Worm (Caenorhabditis elegans): ENCODE results near the gene Y59E9AL.36.
A peak's percentile ranks its signal among the peaks of the same experiment; 100 is the strongest.

Y59E9AL.36 gene

DNA sequence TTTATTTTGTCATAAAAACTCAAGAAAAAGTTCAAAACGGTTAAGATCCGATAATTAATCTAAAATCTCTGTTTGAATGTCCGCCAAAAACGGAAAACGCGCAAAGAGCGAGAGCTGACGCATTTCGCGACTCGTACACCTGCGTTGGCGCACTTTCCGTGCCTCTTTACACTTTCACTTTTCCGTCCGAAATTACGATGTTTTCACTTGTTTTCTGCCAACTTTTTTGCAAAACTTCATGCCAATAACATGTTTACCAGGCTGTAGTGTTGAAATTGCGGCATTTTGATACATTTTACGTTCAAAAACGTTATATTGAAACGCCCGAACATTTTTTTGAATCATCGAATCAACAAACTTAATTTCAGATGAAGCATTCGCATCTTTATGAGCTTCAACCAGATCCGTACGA is 25.5 kb downstream of the Y59E9AL.36 start, which contains the start of gene W03F8.4:
W03F8.4 (plus strand) TSS at position 369 of the 412 bp plus-strand sequence.
- TF ChIP-seq mab-5 (tag; optimal IDR thresholded peaks at IDR 0.05) = peak; percentile 4
- no peak for TF ChIP-seq snpc-4 (tag; optimal IDR thresholded peaks at IDR 0.05)
- peak; percentile 91 for TF ChIP-seq pha-4 (tag; optimal IDR thresholded peaks at IDR 0.05)
- TF ChIP-seq unc-62 (GFP tag; optimal IDR thresholded peaks at IDR 0.05) = peak; percentile 51
- TF ChIP-seq nhr-76 (tag; optimal IDR thresholded peaks at IDR 0.05) = no peak
- peak; percentile 93 for TF ChIP-seq mep-1 (tag; optimal IDR thresholded peaks at IDR 0.05)
- TF ChIP-seq ceh-39 (tag; optimal IDR thresholded peaks at IDR 0.05) = peak; percentile 64
- peak; percentile 46 for TF ChIP-seq ham-2 (GFP tag; optimal IDR thresholded peaks at IDR 0.05)
- TF ChIP-seq sem-2 (GFP tag; optimal IDR thresholded peaks at IDR 0.05) = peak; percentile 45
- no peak for TF ChIP-seq nhr-28 (tag; optimal IDR thresholded peaks at IDR 0.05)
- TF ChIP-seq nhr-237 (tag; optimal IDR thresholded peaks at IDR 0.05) = peak; percentile 87
- TF ChIP-seq drap-1 (GFP tag; optimal IDR thresholded peaks at IDR 0.05) = peak; percentile 75
- TF ChIP-seq ceh-43 (GFP tag; optimal IDR thresholded peaks at IDR 0.05) = peak; percentile 45
- peak; percentile 62 for TF ChIP-seq ces-1 (GFP tag; optimal IDR thresholded peaks at IDR 0.05)
- no peak for TF ChIP-seq flh-1 (GFP tag; optimal IDR thresholded peaks at IDR 0.05)
- peak; percentile 12 for TF ChIP-seq unc-39 (tag; optimal IDR thresholded peaks at IDR 0.05)
- TF ChIP-seq bed-3 (GFP tag; optimal IDR thresholded peaks at IDR 0.05) = peak; percentile 24
- no peak for TF ChIP-seq zip-8 (tag; optimal IDR thresholded peaks at IDR 0.05)
- TF ChIP-seq tbx-8 (GFP tag; optimal IDR thresholded peaks at IDR 0.05) = peak; percentile 68
- TF ChIP-seq nhr-12 (tag; optimal IDR thresholded peaks at IDR 0.05) = no peak
- no peak for TF ChIP-seq elt-3 (tag; optimal IDR thresholded peaks at IDR 0.05)
- TF ChIP-seq cnd-1 (tag; optimal IDR thresholded peaks at IDR 0.05) = peak; percentile 50
- no peak for TF ChIP-seq lin-32 (GFP tag; optimal IDR thresholded peaks at IDR 0.05)
- TF ChIP-seq ztf-11 (tag; optimal IDR thresholded peaks at IDR 0.05) = peak; percentile 13
- no peak for TF ChIP-seq elt-1 (tag; optimal IDR thresholded peaks at IDR 0.05; ENCODE audit: borderline replicate concordance, insufficient read depth)
- peak; percentile 87 for TF ChIP-seq unc-120 (tag; optimal IDR thresholded peaks at IDR 0.05; ENCODE audit: poor library complexity, severe bottlenecking)
- TF ChIP-seq blmp-1 (tag; optimal IDR thresholded peaks at IDR 0.05) = peak; percentile 96
- peak; percentile 79 for TF ChIP-seq sptf-1 (tag; optimal IDR thresholded peaks at IDR 0.05)
- peak; percentile 94 for TF ChIP-seq lin-13 (tag; optimal IDR thresholded peaks at IDR 0.05)
- peak; percentile 61 for TF ChIP-seq M03D4.4 (tag; optimal IDR thresholded peaks at IDR 0.05)
- peak; percentile 28 for TF ChIP-seq hlh-1 (tag; optimal IDR thresholded peaks at IDR 0.05)
- peak; percentile 68 for TF ChIP-seq mls-2 (tag; optimal IDR thresholded peaks at IDR 0.05)
- TF ChIP-seq lsy-2 (tag; optimal IDR thresholded peaks at IDR 0.05) = peak; percentile 86
- TF ChIP-seq ceh-83 (GFP tag; optimal IDR thresholded peaks at IDR 0.05) = peak; percentile 89
- TF ChIP-seq nhr-2 (tag; optimal IDR thresholded peaks at IDR 0.05) = no peak

- TF ChIP-seq ceh-43 (GFP tag; optimal IDR thresholded peaks at IDR 0.05) (no peak), lin-32 (GFP tag; optimal IDR thresholded peaks at IDR 0.05) (no peak), drap-1 (GFP tag; optimal IDR thresholded peaks at IDR 0.05) (no peak), sem-2 (GFP tag; optimal IDR thresholded peaks at IDR 0.05) (no peak), lsy-2 (tag; optimal IDR thresholded peaks at IDR 0.05) (no peak), hlh-1 (tag; optimal IDR thresholded peaks at IDR 0.05) (no peak), pha-4 (tag; optimal IDR thresholded peaks at IDR 0.05) (no peak), mep-1 (tag; optimal IDR thresholded peaks at IDR 0.05) (no peak), ceh-83 (GFP tag; optimal IDR thresholded peaks at IDR 0.05) (no peak), mls-2 (tag; optimal IDR thresholded peaks at IDR 0.05) (no peak), unc-39 (tag; optimal IDR thresholded peaks at IDR 0.05) (no peak), nhr-28 (tag; optimal IDR thresholded peaks at IDR 0.05) (no peak)
Measured at ce11 chrIV:5173032-5173431, 36.2 kb downstream of the Y59E9AL.36 start, which contains the start of gene lam-1. Gene lam-1, plus strand, starts transcription at chrIV:5173332.

DNA sequence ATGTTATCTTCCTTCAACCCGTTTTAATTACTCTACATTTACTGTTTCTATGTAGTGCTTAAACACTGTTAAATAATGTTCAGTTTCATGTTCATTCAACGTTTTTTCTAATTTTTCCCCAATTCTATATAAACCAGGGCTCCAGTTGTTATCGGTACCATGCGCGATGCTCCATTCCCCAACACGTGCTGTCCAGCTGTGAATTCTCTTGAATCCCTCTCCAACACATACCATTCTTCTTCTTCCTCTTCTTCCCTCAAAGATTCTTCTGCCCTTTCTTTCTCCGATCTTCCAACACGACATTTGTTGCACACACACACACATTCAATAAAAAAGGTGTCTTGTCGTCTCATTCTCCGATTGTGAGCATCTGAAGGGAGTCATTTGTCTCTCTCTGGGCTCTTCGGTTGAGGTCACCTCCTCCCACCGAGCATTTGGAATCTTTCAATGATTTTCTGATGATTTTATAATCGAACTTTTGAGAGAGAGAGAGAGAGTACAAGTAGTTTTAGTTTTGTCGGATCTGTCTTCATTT is 37.2 kb downstream of the Y59E9AL.36 start:
- TF ChIP-seq sptf-1 (tag; optimal IDR thresholded peaks at IDR 0.05) = no peak
- TF ChIP-seq unc-120 (tag; optimal IDR thresholded peaks at IDR 0.05; ENCODE audit: poor library complexity, severe bottlenecking) = peak; percentile 40
- no peak for TF ChIP-seq lsy-2 (tag; optimal IDR thresholded peaks at IDR 0.05)
- TF ChIP-seq ces-1 (GFP tag; optimal IDR thresholded peaks at IDR 0.05) = no peak
- TF ChIP-seq drap-1 (GFP tag; optimal IDR thresholded peaks at IDR 0.05) = no peak
- TF ChIP-seq elt-3 (tag; optimal IDR thresholded peaks at IDR 0.05) = no peak
- no peak for TF ChIP-seq ceh-43 (GFP tag; optimal IDR thresholded peaks at IDR 0.05)
- peak; percentile 93 for TF ChIP-seq hlh-1 (tag; optimal IDR thresholded peaks at IDR 0.05)
